Worm (Caenorhabditis elegans): ENCODE results near the gene B0524.2.

B0524.2 gene

DNA sequence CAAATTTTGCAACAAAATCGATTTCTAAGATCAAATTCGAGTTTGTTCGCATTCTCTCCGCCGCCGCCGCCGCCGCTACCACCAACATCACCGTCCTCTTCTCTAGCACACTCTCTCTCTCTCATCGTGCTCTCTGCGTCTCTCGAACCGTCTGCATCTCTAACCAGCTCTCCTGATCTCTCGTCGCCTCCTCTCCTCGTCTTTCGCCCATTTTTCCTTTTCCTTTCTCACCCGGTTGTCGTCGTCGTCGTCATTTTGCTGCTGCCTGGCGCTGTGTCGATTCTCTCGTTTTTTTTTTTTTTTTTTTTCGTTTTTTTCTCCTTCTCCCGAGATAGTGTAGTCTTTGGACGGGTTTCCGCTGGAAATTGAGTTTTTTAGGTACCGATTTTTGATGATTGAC lies 32.6 kb downstream of the B0524.2 start (continued):
- no peak for TF ChIP-seq unc-3 (GFP tag; conservative IDR thresholded peaks at IDR 0.05)
- TF ChIP-seq unc-3 (tag; optimal IDR thresholded peaks at IDR 0.05): no peak
- TF ChIP-seq ceh-34 (tag; optimal IDR thresholded peaks at IDR 0.05): peak; percentile 73
- peak; percentile 84 for TF ChIP-seq ceh-31 (tag; optimal IDR thresholded peaks at IDR 0.05)
- peak; percentile 38 for TF ChIP-seq K09A11.1 (tag; optimal IDR thresholded peaks at IDR 0.05; ENCODE audit: insufficient read depth)
- peak; percentile 66 for TF ChIP-seq rnt-1 (tag; optimal IDR thresholded peaks at IDR 0.05)
- TF ChIP-seq ceh-19 (GFP tag; optimal IDR thresholded peaks at IDR 0.05): no peak
- TF ChIP-seq ets-4 (tag; optimal IDR thresholded peaks at IDR 0.05): peak; percentile 55
- TF ChIP-seq nhr-11 (tag; optimal IDR thresholded peaks at IDR 0.05): no peak
- TF ChIP-seq elt-2 (tag; optimal IDR thresholded peaks at IDR 0.05): no peak
- no peak for TF ChIP-seq hlh-6 (tag; optimal IDR thresholded peaks at IDR 0.05)
- TF ChIP-seq C08G9.2 (tag; optimal IDR thresholded peaks at IDR 0.05): peak; percentile 45
- TF ChIP-seq mec-3 (tag; optimal IDR thresholded peaks at IDR 0.05; ENCODE audit: borderline replicate concordance): no peak
- no peak for TF ChIP-seq ceh-45 (GFP tag; IDR thresholded peaks at IDR 0.05)
- TF ChIP-seq ceh-18 (tag; optimal IDR thresholded peaks at IDR 0.05): peak; percentile 70
- TF ChIP-seq che-1 (tag; optimal IDR thresholded peaks at IDR 0.05): no peak
- TF ChIP-seq ahr-1 (tag; optimal IDR thresholded peaks at IDR 0.05): no peak
- TF ChIP-seq sox-2 (GFP tag; IDR thresholded peaks at IDR 0.05): no peak
- no peak for TF ChIP-seq ceh-30 (tag; optimal IDR thresholded peaks at IDR 0.05)
- TF ChIP-seq pax-1 (tag; optimal IDR thresholded peaks at IDR 0.05): no peak
- TF ChIP-seq Y22D7AL.16 (tag; optimal IDR thresholded peaks at IDR 0.05): no peak
- peak; percentile 45 for TF ChIP-seq F13H6.1 (tag; optimal IDR thresholded peaks at IDR 0.05)
- TF ChIP-seq ceh-2 (tag; optimal IDR thresholded peaks at IDR 0.05): peak; percentile 33
- no peak for TF ChIP-seq madf-2 (tag; optimal IDR thresholded peaks at IDR 0.05)
- TF ChIP-seq nhr-232 (tag; optimal IDR thresholded peaks at IDR 0.05): no peak
- no peak for TF ChIP-seq T23F11.4 (GFP tag; optimal IDR thresholded peaks at IDR 0.05)
- TF ChIP-seq pros-1 (tag; optimal IDR thresholded peaks at IDR 0.05): peak; percentile 81
- no peak for TF ChIP-seq fkh-6 (tag; optimal IDR thresholded peaks at IDR 0.05)
- no peak for TF ChIP-seq pqm-1 (tag; optimal IDR thresholded peaks at IDR 0.05)
- TF ChIP-seq pat-9 (tag; optimal IDR thresholded peaks at IDR 0.05): no peak
- TF ChIP-seq npax-4 (tag; optimal IDR thresholded peaks at IDR 0.05): no peak
- no peak for TF ChIP-seq ttx-3 (tag; optimal IDR thresholded peaks at IDR 0.05)

DNA sequence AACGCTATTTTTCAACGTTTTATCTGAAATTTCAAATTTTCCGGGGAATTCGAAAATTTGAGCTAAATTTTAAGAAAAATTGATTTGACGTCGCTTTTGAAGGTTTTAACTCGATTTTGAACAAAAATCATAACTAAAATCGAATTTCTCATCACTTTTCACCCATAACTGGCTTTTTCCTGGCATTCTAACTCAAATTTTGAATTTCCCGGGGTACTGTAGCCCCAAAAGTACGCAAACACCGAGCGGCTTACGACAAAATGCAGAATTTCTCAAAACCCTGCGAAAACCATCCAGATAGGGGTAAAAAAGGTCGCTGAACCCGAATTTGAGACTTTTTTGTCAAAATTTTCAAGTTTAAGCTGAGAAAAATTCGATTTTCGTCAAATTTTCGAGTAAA lies 33.4 kb downstream of the B0524.2 start:
- no peak for TF ChIP-seq elt-4 (tag; optimal IDR thresholded peaks at IDR 0.05)
- TF ChIP-seq pqm-1 (tag; optimal IDR thresholded peaks at IDR 0.05): no peak
- TF ChIP-seq sdc-2 (tag; optimal IDR thresholded peaks at IDR 0.05): no peak
- TF ChIP-seq nhr-11 (tag; optimal IDR thresholded peaks at IDR 0.05): no peak
- TF ChIP-seq dve-1 (tag; optimal IDR thresholded peaks at IDR 0.05): no peak
- TF ChIP-seq ceh-9 (tag; optimal IDR thresholded peaks at IDR 0.05): no peak
- TF ChIP-seq rnt-1 (tag; optimal IDR thresholded peaks at IDR 0.05): no peak
- TF ChIP-seq fkh-6 (tag; optimal IDR thresholded peaks at IDR 0.05): no peak
- no peak for TF ChIP-seq lin-11 (tag; optimal IDR thresholded peaks at IDR 0.05)
- TF ChIP-seq K09A11.1 (tag; optimal IDR thresholded peaks at IDR 0.05; ENCODE audit: insufficient read depth): no peak
- no peak for TF ChIP-seq hlh-8 (tag; optimal IDR thresholded peaks at IDR 0.05)
- TF ChIP-seq ceh-24 (tag; optimal IDR thresholded peaks at IDR 0.05): no peak
- TF ChIP-seq hlh-30 (tag; optimal IDR thresholded peaks at IDR 0.05; ENCODE audit: insufficient read depth): no peak
- no peak for TF ChIP-seq sox-2 (GFP tag; IDR thresholded peaks at IDR 0.05)
- TF ChIP-seq npax-4 (tag; optimal IDR thresholded peaks at IDR 0.05): no peak
- no peak for TF ChIP-seq pha-4 (tag; optimal IDR thresholded peaks at IDR 0.05)
- no peak for TF ChIP-seq odd-2 (tag; optimal IDR thresholded peaks at IDR 0.05)
- no peak for TF ChIP-seq eyg-1 (tag; optimal IDR thresholded peaks at IDR 0.05)

All from whole organism, late embryonic.